Fruit fly (Drosophila melanogaster) whole organism, embryonic: ENCODE measurements around the gene RpS15Aa.
A peak's percentile ranks its signal among the peaks of the same experiment; 100 is the strongest.

Experiments used
- Abd-B ChIP-seq: fragments of 200-800 bp; sonication (Bioruptor generic); optimal IDR thresholded peaks from 2 replicates; lab custom pipeline; 2018; ENCODE audit warnings: missing biosample characterization, mild to moderate bottlenecking, missing genetic modification characterization, moderate library complexity
- Adf1 ChIP-seq: fragments of 200-800 bp; sonication (Bioruptor generic); IDR thresholded peaks from 2 replicates; pipeline ENCODE4 v1.3.6; 2022; ENCODE audit warnings: missing biosample characterization, missing genetic modification characterization
- B-H1 ChIP-seq: fragments of 200-800 bp; sonication (Bioruptor generic); IDR thresholded peaks from 3 replicates; pipeline ENCODE4 v1.3.6; 2022; ENCODE audit warnings: missing biosample characterization, missing genetic modification characterization
- CG12769 ChIP-seq: fragments of 200-800 bp; sonication (Bioruptor generic); optimal IDR thresholded peaks from 2 replicates; lab custom pipeline; 2019; ENCODE audit warnings: missing biosample characterization, mild to moderate bottlenecking, missing genetic modification characterization, moderate library complexity
- CG12942 ChIP-seq: fragments of 200-800 bp; sonication (Bioruptor generic); optimal IDR thresholded peaks from 3 replicates; lab custom pipeline; 2016; ENCODE audit warnings: missing biosample characterization, missing genetic modification characterization
- CG13287 ChIP-seq: fragments of 200-800 bp; sonication (Bioruptor generic); IDR thresholded peaks from 2 replicates; pipeline ENCODE4 v1.3.6; 2022; ENCODE audit warnings: missing biosample characterization, missing genetic modification characterization; ENCODE audit not compliant: partially characterized antibody
- CG13894 ChIP-seq: fragments of 200-800 bp; sonication (Bioruptor generic); optimal IDR thresholded peaks from 3 replicates; lab custom pipeline; 2018; ENCODE audit warnings: missing biosample characterization, mild to moderate bottlenecking, missing genetic modification characterization, moderate library complexity
- CG14441 ChIP-seq: fragments of 200-800 bp; sonication (Bioruptor generic); IDR thresholded peaks from 2 replicates; pipeline ENCODE4 v1.3.6; 2022; ENCODE audit warnings: missing biosample characterization, missing genetic modification characterization
- CG2116 ChIP-seq: fragments of 200-800 bp; sonication (Bioruptor generic); optimal IDR thresholded peaks from 3 replicates; lab custom pipeline; 2018; ENCODE audit warnings: missing biosample characterization, mild to moderate bottlenecking, missing genetic modification characterization
- CG30403 ChIP-seq: fragments of 200-800 bp; sonication (Bioruptor generic); optimal IDR thresholded peaks from 3 replicates; lab custom pipeline; 2016; ENCODE audit warnings: missing biosample characterization, missing genetic modification characterization
- CG32772 ChIP-seq: fragments of 200-800 bp; sonication (Bioruptor generic); IDR thresholded peaks from 2 replicates; pipeline ENCODE4 v1.3.6; 2022; ENCODE audit warnings: missing biosample characterization, missing genetic modification characterization
- CG3281 ChIP-seq: fragments of 200-800 bp; sonication (Bioruptor generic); optimal IDR thresholded peaks from 3 replicates; lab custom pipeline; 2017; ENCODE audit warnings: missing biosample characterization, mild to moderate bottlenecking, missing genetic modification characterization
- CG33213 ChIP-seq: fragments of 200-800 bp; sonication (Bioruptor generic); optimal IDR thresholded peaks from 3 replicates; lab custom pipeline; 2016; ENCODE audit warnings: missing biosample characterization, missing genetic modification characterization
- CG34376 ChIP-seq: fragments of 200-800 bp; sonication (Bioruptor generic); optimal IDR thresholded peaks from 2 replicates; lab custom pipeline; 2018; ENCODE audit warnings: missing biosample characterization, mild to moderate bottlenecking, missing genetic modification characterization
- CG4360 ChIP-seq: fragments of 200-800 bp; sonication (Bioruptor generic); IDR thresholded peaks from 2 replicates; pipeline ENCODE4 v1.3.6; 2022; ENCODE audit warnings: missing biosample characterization, missing genetic modification characterization
- CG4424 ChIP-seq: fragments of 200-800 bp; sonication (Bioruptor generic); optimal IDR thresholded peaks from 3 replicates; lab custom pipeline; 2016; ENCODE audit warnings: missing biosample characterization, missing genetic modification characterization
- CG7963 ChIP-seq: fragments of 200-800 bp; sonication (Bioruptor generic); IDR thresholded peaks from 3 replicates; pipeline ENCODE4 v1.3.6; 2022; ENCODE audit warnings: missing biosample characterization, missing genetic modification characterization; ENCODE audit not compliant: partially characterized antibody
- CG9437 ChIP-seq: fragments of 200-800 bp; sonication (Bioruptor generic); optimal IDR thresholded peaks from 2 replicates; lab custom pipeline; 2018; ENCODE audit warnings: missing biosample characterization, mild to moderate bottlenecking, missing genetic modification characterization
- CG9797 ChIP-seq: fragments of 200-800 bp; sonication (Bioruptor generic); optimal IDR thresholded peaks from 3 replicates; lab custom pipeline; 2018; ENCODE audit warnings: missing biosample characterization, mild to moderate bottlenecking, missing genetic modification characterization
- D19A ChIP-seq: fragments of 200-800 bp; optimal IDR thresholded peaks from 3 replicates; lab custom pipeline; 2019; ENCODE audit warnings: missing biosample characterization, mild to moderate bottlenecking, missing genetic modification characterization, moderate library complexity
- Dbx ChIP-seq: fragments of 200-800 bp; sonication (Bioruptor generic); IDR thresholded peaks from 3 replicates; pipeline ENCODE4 v1.3.6; 2022; ENCODE audit warnings: missing biosample characterization, missing genetic modification characterization
- Drgx ChIP-seq: fragments of 200-800 bp; sonication (Bioruptor generic); IDR thresholded peaks from 2 replicates; pipeline ENCODE4 v1.3.6; 2022; ENCODE audit warnings: missing biosample characterization, missing genetic modification characterization
- Gsc ChIP-seq: fragments of 200-800 bp; sonication (Bioruptor generic); IDR thresholded peaks from 2 replicates; pipeline ENCODE4 v1.3.6; 2022; ENCODE audit warnings: missing biosample characterization, missing genetic modification characterization
- Hmx ChIP-seq: fragments of 200-800 bp; sonication (Bioruptor generic); optimal IDR thresholded peaks from 2 replicates; lab custom pipeline; 2016; ENCODE audit warnings: missing biosample characterization, missing genetic modification characterization
- Lhr ChIP-seq: fragments of 200-800 bp; sonication (Bioruptor generic); optimal IDR thresholded peaks from 3 replicates; lab custom pipeline; 2017; ENCODE audit warnings: mild to moderate bottlenecking, missing biosample characterization, missing genetic modification reagents, missing genetic modification characterization
- MBD-R2 ChIP-seq: fragments of 200-800 bp; sonication (Bioruptor generic); IDR thresholded peaks from 2 replicates; pipeline ENCODE4 v1.3.6; 2022; ENCODE audit warnings: missing biosample characterization, missing genetic modification characterization
- Meics ChIP-seq: fragments of 200-800 bp; sonication (Bioruptor generic); optimal IDR thresholded peaks from 2 replicates; lab custom pipeline; 2017; ENCODE audit warnings: missing biosample characterization, mild to moderate bottlenecking, missing genetic modification characterization
- PHDP ChIP-seq: fragments of 200-800 bp; sonication (Bioruptor generic); optimal IDR thresholded peaks from 3 replicates; lab custom pipeline; 2018; ENCODE audit warnings: missing biosample characterization, mild to moderate bottlenecking, missing genetic modification characterization, moderate library complexity
- Sry-β ChIP-seq: fragments of 200-800 bp; sonication (Bioruptor generic); optimal IDR thresholded peaks from 2 replicates; lab custom pipeline; 2018; ENCODE audit warnings: missing biosample characterization, mild to moderate bottlenecking, missing genetic modification characterization, moderate library complexity
- Ssrp ChIP-seq: fragments of 200-800 bp; sonication (Bioruptor generic); optimal IDR thresholded peaks from 2 replicates; lab custom pipeline; 2018; ENCODE audit warnings: missing biosample characterization, mild to moderate bottlenecking, missing genetic modification characterization, moderate library complexity
- Xbp1 ChIP-seq: fragments of 200-800 bp; sonication (Bioruptor generic); optimal IDR thresholded peaks from 3 replicates; lab custom pipeline; 2016; ENCODE audit warnings: missing biosample characterization, mild to moderate bottlenecking, missing genetic modification characterization
- al ChIP-seq: fragments of 200-800 bp; sonication (Bioruptor generic); IDR thresholded peaks from 2 replicates; pipeline ENCODE4 v1.3.6; 2022; ENCODE audit warnings: missing biosample characterization, missing genetic modification characterization
- az2 ChIP-seq: fragments of 200-800 bp; sonication (Bioruptor generic); optimal IDR thresholded peaks from 3 replicates; lab custom pipeline; 2016; ENCODE audit warnings: missing biosample characterization, missing genetic modification characterization
- cg ChIP-seq: fragments of 200-800 bp; sonication (Bioruptor generic); optimal IDR thresholded peaks from 3 replicates; lab custom pipeline; 2019; ENCODE audit warnings: missing biosample characterization, mild to moderate bottlenecking, missing genetic modification characterization, moderate library complexity
- chinmo ChIP-seq: fragments of 200-800 bp; sonication (Bioruptor generic); IDR thresholded peaks from 4 replicates; pipeline ENCODE4 v1.3.6; 2022; ENCODE audit warnings: missing biosample characterization, missing genetic modification characterization; ENCODE audit not compliant: partially characterized antibody
- dati ChIP-seq: fragments of 200-800 bp; sonication (Bioruptor generic); IDR thresholded peaks from 2 replicates; pipeline ENCODE4 v1.3.6; 2022; ENCODE audit warnings: missing biosample characterization, missing genetic modification characterization
- dysf ChIP-seq: fragments of 200-800 bp; sonication (Bioruptor generic); IDR thresholded peaks from 3 replicates; pipeline ENCODE4 v1.3.6; 2022; ENCODE audit warnings: missing biosample characterization, missing genetic modification characterization
- esg ChIP-seq: fragments of 200-800 bp; sonication (Bioruptor generic); conservative IDR thresholded peaks from 2 replicates; pipeline ENCODE4 v1.3.6; 2022; ENCODE audit warnings: missing biosample characterization, missing genetic modification characterization
- lov ChIP-seq, 2 experiments: fragments of 200-800 bp in 1 of 2; fragments of >200 bp in 1 of 2; sonication (Bioruptor generic) in 1 of 2; IDR thresholded peaks in 1 of 2; optimal IDR thresholded peaks in 1 of 2; 2 replicates in 1 of 2; 3 replicates in 1 of 2; pipeline versions ENCODE4 v1.3.6 to Lab custom; 2017 to 2022; ENCODE audit warnings: missing biosample characterization in 1 of 2, missing genetic modification characterization in 1 of 2
- rib ChIP-seq: fragments of 200-800 bp; sonication (Bioruptor generic); IDR thresholded peaks from 2 replicates; pipeline ENCODE4 v1.3.6; 2022; ENCODE audit warnings: missing biosample characterization, missing genetic modification characterization
- row ChIP-seq: fragments of 200-800 bp; sonication (Bioruptor generic); IDR thresholded peaks from 3 replicates; pipeline ENCODE4 v1.3.6; 2022; ENCODE audit warnings: missing biosample characterization, missing genetic modification characterization
- sc ChIP-seq, 3 experiments: fragments of >200 bp in 2 of 3; fragments of 200-800 bp in 1 of 3; sonication (Bioruptor generic) in 1 of 3; optimal IDR thresholded peaks; 2 replicates in 2 of 3; 3 replicates in 1 of 3; lab custom pipeline; 2017; ENCODE audit warnings: mild to moderate bottlenecking in 1 of 3, missing biosample characterization in 1 of 3, missing genetic modification characterization in 1 of 3, missing genetic modification reagents in 1 of 3
- sr ChIP-seq: fragments of 200-800 bp; sonication (Bioruptor generic); IDR thresholded peaks from 3 replicates; pipeline ENCODE4 v1.3.6; 2022; ENCODE audit warnings: missing biosample characterization, missing genetic modification characterization
- stwl ChIP-seq: fragments of 200-800 bp; sonication (Bioruptor generic); optimal IDR thresholded peaks from 3 replicates; lab custom pipeline; 2018; ENCODE audit warnings: missing biosample characterization, mild to moderate bottlenecking, missing genetic modification characterization, moderate library complexity
- vvl ChIP-seq: fragments of 200-800 bp; sonication (Bioruptor generic); IDR thresholded peaks from 2 replicates; pipeline ENCODE4 v1.3.6; 2022; ENCODE audit warnings: missing biosample characterization, missing genetic modification characterization

RpS15Aa gene

dm6 chrX:13300835-13301502 lies 36.5 kb downstream of the RpS15Aa start (continued):
- TF ChIP-seq esg (GFP tag; lab: Robert Waterston, UW) (no peak), CG4360 (GFP tag; lab: Robert Waterston, UW) (0 out of 2 replicates have a peak, but pooled peaks have one; percentile 34), Abd-B (GFP tag; lab: Kevin White, UChicago) (no peak), cg (GFP tag; lab: Kevin White, UChicago) (peak; percentile 69), CG13894 (peak; percentile 18), chinmo (GFP tag; lab: Robert Waterston, UW) (peak; percentile 98), CG9797 (GFP tag; lab: Kevin White, UChicago) (no peak), D19A (tag; lab: Kevin White, UChicago) (no peak), CG33213 (GFP tag; lab: Kevin White, UChicago) (no peak), Sry-β (GFP tag; lab: Kevin White, UChicago) (peak; percentile 80), Hmx (no peak), CG7963 (no peak), row (GFP tag; lab: Robert Waterston, UW) (peak; percentile 46; the same call in 1 of the 3 replicates), Gsc (GFP tag; lab: Robert Waterston, UW) (no peak), Drgx (GFP tag; lab: Robert Waterston, UW) (no peak), CG14441 (GFP tag; lab: Robert Waterston, UW) (no peak), MBD-R2 (GFP tag; lab: Robert Waterston, UW) (no peak), CG12769 (peak; percentile 71)

dm6 chrX:13296405-13297183 lies 40.9 kb downstream of the RpS15Aa start, which contains the start of gene CG1622:
TSS of gene CG1622 (plus strand) at chrX:13297082.
- TF ChIP-seq Xbp1 (peak; percentile 4), Adf1 (GFP tag; lab: Robert Waterston, UW) (no peak), CG13287 (GFP tag; lab: Robert Waterston, UW) (peak; percentile 34; the same call in 1 of the 2 replicates), CG3281 (GFP tag; lab: Kevin White, UChicago) (peak; percentile 1), lov (optimal IDR thresholded peaks at IDR 0.05; lab: Kevin White, UChicago) (no peak), lov (GFP tag; IDR thresholded peaks at IDR 0.05; lab: Robert Waterston, UW) (0 out of 3 replicates have a peak, but pooled peaks have one; percentile 9), Lhr (GFP tag; lab: Kevin White, UChicago) (peak; percentile 26), CG34376 (GFP tag; lab: Kevin White, UChicago) (no peak), CG2116 (GFP tag; lab: Kevin White, UChicago) (peak; percentile 58), rib (GFP tag; lab: Robert Waterston, UW) (0 out of 2 replicates have a peak, but pooled peaks have one; percentile 11), PHDP (tag; lab: Kevin White, UChicago) (no peak), vvl (GFP tag; lab: Robert Waterston, UW) (peak; percentile 52; the same call in 1 of the 2 replicates), Meics (GFP tag; lab: Kevin White, UChicago) (peak; percentile 17), CG32772 (GFP tag; lab: Robert Waterston, UW) (0 out of 2 replicates have a peak, but pooled peaks have one; percentile 26), sr (GFP tag; lab: Robert Waterston, UW) (no peak), stwl (tag; lab: Kevin White, UChicago) (peak; percentile 17), chinmo (GFP tag; lab: Robert Waterston, UW) (0 out of 4 replicates have a peak, but pooled peaks have one; percentile 31), az2 (peak; percentile 27), Dbx (GFP tag; lab: Robert Waterston, UW) (peak; percentile 67; the same call in 2 of the 3 replicates), sc (optimal IDR thresholded peaks at IDR 0.05; lab: Kevin White, UChicago) (no peak), sc (GFP tag; optimal IDR thresholded peaks at IDR 0.05; lab: Kevin White, UChicago) (no peak), Ssrp (tag; lab: Kevin White, UChicago) (peak; percentile 17), CG9437 (peak; percentile 3), dati (no peak), al (GFP tag; lab: Robert Waterston, UW) (0 out of 2 replicates have a peak, but pooled peaks have one; percentile 21), CG12942 (GFP tag; lab: Kevin White, UChicago) (no peak), dysf (peak; percentile 42; the same call in 2 of the 3 replicates), CG30403 (GFP tag; lab: Kevin White, UChicago) (peak; percentile 31), CG4424 (peak; percentile 9), B-H1 (GFP tag; lab: Robert Waterston, UW) (peak; percentile 25; the same call in 1 of the 3 replicates)
